4 worm cellular contexts compared by ENCODE assay signal in the genomic region with DNA sequence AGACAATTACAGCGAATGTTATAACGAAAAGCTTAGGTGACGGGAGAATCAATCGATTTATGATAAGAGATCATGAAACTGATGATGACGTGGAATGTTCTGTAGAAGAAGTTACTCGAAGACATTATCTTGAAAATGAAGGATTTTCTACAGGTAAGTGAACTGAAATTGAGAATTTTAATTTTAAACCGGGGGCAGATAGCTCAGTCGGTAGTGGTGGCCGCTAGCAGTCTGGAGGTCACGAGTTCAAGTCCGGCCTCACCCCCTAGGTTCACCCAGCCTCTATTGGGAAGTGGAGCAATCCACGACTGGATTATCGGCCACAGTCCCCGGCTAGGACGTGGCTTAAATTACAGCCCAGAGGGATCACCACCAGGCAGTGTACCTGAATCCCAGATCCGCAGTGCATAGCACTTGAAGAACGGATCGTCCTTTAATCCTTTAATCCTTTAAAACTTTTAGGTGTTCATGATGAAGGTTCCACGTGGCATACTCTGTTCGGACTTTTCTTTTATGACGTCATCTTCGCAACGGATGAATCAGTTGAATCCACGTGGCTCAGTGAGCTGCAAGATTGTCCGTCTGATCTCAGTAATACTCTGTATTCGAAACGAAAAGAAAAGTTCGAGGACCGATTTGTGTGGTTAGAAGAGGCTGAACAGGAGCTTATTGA.
TF ChIP-seq lines count a peak whose summit lies in the region.
"Not testable (repeated sequence)": the region's sequence is repeated elsewhere in the genome, so short reads cannot be mapped to it uniquely, and the experiment has no call there.

No protein-coding gene starts in this region.

TF ChIP-seq in whole organism, L4 larva, 104 proteins besides CTCF, POLR2A, EP300 and RAD21:
- peak; percentile 59; the same call in 1 of the 2 replicates for TF ChIP-seq snpc-1.2 (GFP tag; IDR thresholded peaks at IDR 0.05; lab: Robert Waterston, UW)
- TF ChIP-seq set-16 (GFP tag; IDR thresholded peaks at IDR 0.05; lab: Robert Waterston, UW) = peak; percentile 11; the same call in 1 of the 2 replicates

TF ChIP-seq in whole organism, early embryonic, 17 proteins besides CTCF, POLR2A, EP300 and RAD21:
- peak; percentile 19 for TF ChIP-seq ceh-36 (tag; optimal IDR thresholded peaks at IDR 0.05; lab: Kevin White, UChicago)

TF ChIP-seq in whole organism, mixed stage, embryonic, 35 proteins besides CTCF, POLR2A, EP300 and RAD21:
- peak; percentile 83 for TF ChIP-seq zip-8 (tag; optimal IDR thresholded peaks at IDR 0.05; lab: Kevin White, UChicago)

TF ChIP-seq in whole organism, young adult, 124 proteins besides CTCF, POLR2A, EP300 and RAD21:
- TF ChIP-seq rpc-1 (optimal IDR thresholded peaks at IDR 0.05; lab: Kevin White, UChicago); snpc-4 (GFP tag; optimal IDR thresholded peaks at IDR 0.05; lab: Kevin White, UChicago): not testable (repeated sequence)
- TF ChIP-seq rpc-1 (tag; optimal IDR thresholded peaks at IDR 0.05; lab: Kevin White, UChicago) (peak; percentile 57), snpc-4 (tag; optimal IDR thresholded peaks at IDR 0.05; lab: Kevin White, UChicago) (peak in 1 of 4 experiments; percentile 5)
